Worm (Caenorhabditis elegans): ENCODE measurements around the gene T09B9.5.

T09B9.5 gene

DNA sequence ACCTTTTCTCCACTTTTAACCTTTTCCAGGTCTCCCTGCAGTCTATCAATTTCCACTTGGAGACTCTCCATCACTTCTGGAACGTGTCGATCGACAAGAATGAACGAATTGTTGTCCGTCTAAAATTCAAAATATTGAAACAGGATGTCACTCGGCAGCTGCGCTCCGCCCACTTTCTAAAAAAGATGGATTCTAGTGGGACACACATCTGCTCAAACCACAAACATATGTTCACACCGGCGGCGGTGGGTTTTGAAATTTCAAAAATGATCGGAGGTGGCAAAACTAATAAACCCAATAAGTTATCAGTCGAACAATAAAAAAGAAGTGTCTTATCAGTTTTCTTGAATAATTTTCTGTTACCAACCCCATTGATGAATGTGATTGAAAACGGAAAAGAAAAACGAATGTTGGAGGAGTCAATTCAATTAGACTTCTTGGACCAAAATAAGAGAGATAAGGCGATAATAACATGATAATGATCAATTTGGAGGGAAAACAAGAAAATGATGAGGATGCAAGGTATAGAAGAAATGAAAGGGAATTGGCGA, 4.9 kb downstream of the T09B9.5 start:
- TF ChIP-seq cnd-1 (tag; optimal IDR thresholded peaks at IDR 0.05) = no peak
- TF ChIP-seq mep-1 (tag; optimal IDR thresholded peaks at IDR 0.05) = no peak
- no peak for TF ChIP-seq ztf-11 (tag; optimal IDR thresholded peaks at IDR 0.05)
- no peak for TF ChIP-seq nhr-237 (tag; optimal IDR thresholded peaks at IDR 0.05)
- TF ChIP-seq unc-120 (tag; optimal IDR thresholded peaks at IDR 0.05; ENCODE audit: poor library complexity, severe bottlenecking) = no peak
- no peak for TF ChIP-seq zip-8 (tag; optimal IDR thresholded peaks at IDR 0.05)
- TF ChIP-seq unc-62 (GFP tag; optimal IDR thresholded peaks at IDR 0.05) = no peak

DNA sequence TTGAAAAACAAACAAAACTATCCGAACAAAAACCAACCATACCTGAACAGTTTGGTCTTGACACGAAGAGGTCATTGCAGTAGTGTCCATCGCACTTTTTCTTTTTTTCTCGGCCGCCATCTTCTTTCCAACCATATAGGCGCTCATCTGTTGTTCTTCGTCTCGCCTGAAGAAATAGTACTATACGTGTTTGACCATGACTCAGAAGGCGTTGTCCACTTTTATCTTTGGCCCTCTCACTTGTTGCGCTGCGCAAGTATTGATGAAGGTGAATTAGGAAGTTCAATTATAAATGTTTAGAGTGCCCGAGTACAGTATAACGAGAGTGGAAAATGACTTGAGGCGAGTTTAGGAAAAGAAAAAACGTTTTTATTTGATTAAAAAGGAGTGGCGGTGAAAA, 8.3 kb downstream of the T09B9.5 start:
- no peak for TF ChIP-seq nhr-2 (tag; optimal IDR thresholded peaks at IDR 0.05)
- no peak for TF ChIP-seq unc-62 (GFP tag; optimal IDR thresholded peaks at IDR 0.05)
- TF ChIP-seq mep-1 (tag; optimal IDR thresholded peaks at IDR 0.05) = no peak
- TF ChIP-seq nhr-237 (tag; optimal IDR thresholded peaks at IDR 0.05) = no peak
- TF ChIP-seq nhr-28 (tag; optimal IDR thresholded peaks at IDR 0.05) = no peak
- TF ChIP-seq lin-32 (GFP tag; optimal IDR thresholded peaks at IDR 0.05) = no peak
- no peak for TF ChIP-seq ceh-83 (GFP tag; optimal IDR thresholded peaks at IDR 0.05)
- no peak for TF ChIP-seq nhr-76 (tag; optimal IDR thresholded peaks at IDR 0.05)
- TF ChIP-seq ceh-39 (tag; optimal IDR thresholded peaks at IDR 0.05) = no peak
- no peak for TF ChIP-seq hlh-1 (tag; optimal IDR thresholded peaks at IDR 0.05)
- TF ChIP-seq tbx-8 (GFP tag; optimal IDR thresholded peaks at IDR 0.05) = no peak
- TF ChIP-seq ceh-43 (GFP tag; optimal IDR thresholded peaks at IDR 0.05) = no peak
- no peak for TF ChIP-seq ces-1 (GFP tag; optimal IDR thresholded peaks at IDR 0.05)
- TF ChIP-seq sptf-1 (tag; optimal IDR thresholded peaks at IDR 0.05) = no peak
- no peak for TF ChIP-seq M03D4.4 (tag; optimal IDR thresholded peaks at IDR 0.05)
- TF ChIP-seq pha-4 (tag; optimal IDR thresholded peaks at IDR 0.05) = no peak
- TF ChIP-seq cnd-1 (tag; optimal IDR thresholded peaks at IDR 0.05) = no peak
- no peak for TF ChIP-seq mls-2 (tag; optimal IDR thresholded peaks at IDR 0.05)

DNA sequence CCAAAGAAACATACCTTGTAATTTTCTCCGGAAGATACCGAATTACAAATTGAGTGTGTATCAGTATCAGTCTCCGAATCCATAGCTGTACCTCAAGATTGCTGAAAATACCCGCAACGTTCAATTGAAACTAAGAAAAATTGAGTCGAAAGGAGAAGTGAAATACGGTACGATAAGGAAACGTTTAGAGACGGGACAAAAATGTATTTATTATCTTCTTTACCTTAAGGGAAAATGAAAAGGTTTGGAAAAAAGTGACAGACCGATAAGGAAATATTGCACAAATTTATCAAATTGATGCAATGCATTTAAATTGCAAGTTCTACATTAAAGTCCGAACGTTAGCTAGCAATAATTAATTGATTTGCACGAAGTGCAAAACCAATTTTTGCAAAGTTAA, 11.5 kb downstream of the T09B9.5 start, which contains the start of gene F36G3.1:
Gene F36G3.1 (minus strand): TSS at position 101 of the 400 bp plus-strand sequence.
- TF ChIP-seq hlh-1 (tag; optimal IDR thresholded peaks at IDR 0.05) = no peak
- TF ChIP-seq nhr-12 (tag; optimal IDR thresholded peaks at IDR 0.05) = no peak
- TF ChIP-seq nhr-2 (tag; optimal IDR thresholded peaks at IDR 0.05) = no peak
- no peak for TF ChIP-seq drap-1 (GFP tag; optimal IDR thresholded peaks at IDR 0.05)

DNA sequence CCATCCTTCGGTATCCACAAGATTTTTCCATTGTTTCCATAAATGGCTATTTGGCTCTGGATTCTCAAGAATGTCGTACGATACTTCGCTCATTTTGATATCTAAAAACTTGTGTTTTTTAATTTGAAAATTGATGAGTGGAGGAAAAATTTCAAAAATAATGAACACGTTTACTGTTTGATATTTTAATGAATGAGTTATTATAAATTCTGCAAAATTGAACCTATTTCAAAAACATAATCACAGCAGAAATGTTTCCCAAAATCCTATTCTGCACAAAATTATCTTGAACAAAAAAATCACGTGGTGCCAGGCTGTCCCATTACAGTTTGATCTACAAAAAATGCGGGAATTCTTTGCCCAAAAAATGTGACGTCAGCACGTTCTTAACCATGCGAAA, 16.6 kb downstream of the T09B9.5 start, which contains the start of gene F36G3.2:
Gene F36G3.2 (minus strand): TSS at position 101 of the 400 bp plus-strand sequence.
- TF ChIP-seq hlh-1 (tag; optimal IDR thresholded peaks at IDR 0.05) = no peak
- no peak for TF ChIP-seq lsy-2 (tag; optimal IDR thresholded peaks at IDR 0.05)
- no peak for TF ChIP-seq ztf-11 (tag; optimal IDR thresholded peaks at IDR 0.05)
- no peak for TF ChIP-seq unc-62 (GFP tag; optimal IDR thresholded peaks at IDR 0.05)
- TF ChIP-seq ces-1 (GFP tag; optimal IDR thresholded peaks at IDR 0.05) = no peak
- TF ChIP-seq mls-2 (tag; optimal IDR thresholded peaks at IDR 0.05) = no peak
- TF ChIP-seq zip-8 (tag; optimal IDR thresholded peaks at IDR 0.05) = no peak
- TF ChIP-seq ceh-43 (GFP tag; optimal IDR thresholded peaks at IDR 0.05) = no peak
- no peak for TF ChIP-seq ham-2 (GFP tag; optimal IDR thresholded peaks at IDR 0.05)
- no peak for TF ChIP-seq unc-120 (tag; optimal IDR thresholded peaks at IDR 0.05; ENCODE audit: poor library complexity, severe bottlenecking)

DNA sequence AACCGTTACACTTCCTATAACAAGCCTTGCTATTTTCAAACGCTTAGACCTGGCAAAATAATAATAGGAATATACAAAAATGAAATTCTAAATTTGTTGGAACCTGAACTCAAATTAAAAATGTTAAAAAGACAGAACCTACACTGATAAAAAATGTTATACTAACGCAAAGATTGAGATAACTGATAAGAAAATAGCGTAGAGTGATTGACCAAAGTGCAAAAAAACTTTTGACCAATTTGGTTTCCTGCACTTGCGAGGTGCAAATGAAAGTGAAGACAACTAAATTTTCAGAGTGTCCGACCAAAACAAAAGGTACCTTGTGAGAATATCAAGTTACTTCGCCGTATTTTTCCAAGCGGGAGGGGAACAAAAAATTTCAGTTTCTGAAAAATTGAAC, 18.0 kb downstream of the T09B9.5 start:
- TF ChIP-seq nhr-237 (tag; optimal IDR thresholded peaks at IDR 0.05) (no peak), nhr-28 (tag; optimal IDR thresholded peaks at IDR 0.05) (no peak), nhr-76 (tag; optimal IDR thresholded peaks at IDR 0.05) (no peak)

DNA sequence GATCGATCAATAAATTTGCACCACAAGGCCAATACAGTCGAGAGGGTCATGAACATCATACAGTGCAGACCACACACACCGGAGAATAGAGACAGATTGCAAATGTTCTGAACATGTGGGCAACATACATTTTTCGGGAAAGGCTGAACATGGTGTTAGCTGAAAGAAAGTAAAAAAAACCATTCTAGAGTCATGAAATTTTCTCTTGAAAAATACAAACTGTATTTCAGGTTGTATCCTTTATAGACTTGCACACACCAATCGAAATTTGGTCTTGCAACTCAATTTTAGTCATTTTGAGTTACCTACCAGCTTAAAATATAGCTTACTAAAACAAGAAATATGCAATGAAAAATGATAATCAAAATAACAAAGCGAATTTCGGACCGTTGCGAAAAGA, 18.5 kb downstream of the T09B9.5 start:
- TF ChIP-seq ceh-39 (tag; optimal IDR thresholded peaks at IDR 0.05) = no peak
- no peak for TF ChIP-seq mab-5 (tag; optimal IDR thresholded peaks at IDR 0.05)
- TF ChIP-seq mep-1 (tag; optimal IDR thresholded peaks at IDR 0.05) = no peak
- no peak for TF ChIP-seq drap-1 (GFP tag; optimal IDR thresholded peaks at IDR 0.05)
- TF ChIP-seq M03D4.4 (tag; optimal IDR thresholded peaks at IDR 0.05) = no peak
- no peak for TF ChIP-seq elt-1 (tag; optimal IDR thresholded peaks at IDR 0.05; ENCODE audit: borderline replicate concordance, insufficient read depth)
- no peak for TF ChIP-seq sem-2 (GFP tag; optimal IDR thresholded peaks at IDR 0.05)
- TF ChIP-seq elt-3 (tag; optimal IDR thresholded peaks at IDR 0.05) = no peak
- no peak for TF ChIP-seq ceh-83 (GFP tag; optimal IDR thresholded peaks at IDR 0.05)
- TF ChIP-seq lin-13 (tag; optimal IDR thresholded peaks at IDR 0.05) = no peak
- TF ChIP-seq cnd-1 (tag; optimal IDR thresholded peaks at IDR 0.05) = no peak
- no peak for TF ChIP-seq hlh-1 (tag; optimal IDR thresholded peaks at IDR 0.05)

All from whole organism, mixed stage, embryonic.